Worm (Caenorhabditis elegans) whole organism, young adult: ENCODE data around the gene T20G5.13.

ENCODE experiments used
- B0019.2 ChIP-seq: fragments of 200-800 bp; sonication (Bioruptor generic); conservative IDR thresholded peaks from 2 replicates; pipeline ENCODE4 v1.3.6; 2022; ENCODE audit warnings: missing genetic modification reagents, missing genetic modification characterization, missing compliant biosample characterization
- B0261.1 ChIP-seq: sonication (generic microtip); optimal IDR thresholded peaks from 2 replicates; lab custom pipeline; 2016; ENCODE audit warnings: mild to moderate bottlenecking, missing genetic modification characterization, moderate library complexity, missing compliant biosample characterization
- D2030.7 ChIP-seq: fragments of 200-800 bp; sonication (Bioruptor generic); IDR thresholded peaks from 2 replicates; pipeline ENCODE4 v1.3.6; 2022; ENCODE audit warnings: missing genetic modification reagents, missing genetic modification characterization, missing compliant biosample characterization
- F22D6.2 ChIP-seq: sonication (generic microtip); optimal IDR thresholded peaks from 2 replicates; lab custom pipeline; 2016; ENCODE audit warnings: mild to moderate bottlenecking, missing genetic modification characterization, missing compliant biosample characterization
- F49E8.2 ChIP-seq: sonication (generic microtip); optimal IDR thresholded peaks from 3 replicates; lab custom pipeline; 2017; ENCODE audit warnings: missing genetic modification characterization, mild to moderate bottlenecking, missing compliant biosample characterization, antibody characterized with exemption, moderate library complexity; ENCODE audit not compliant: insufficient read depth
- T07F8.4 ChIP-seq: sonication (generic microtip); optimal IDR thresholded peaks from 2 replicates; lab custom pipeline; 2016; ENCODE audit warnings: mild to moderate bottlenecking, missing genetic modification characterization, moderate library complexity, missing compliant biosample characterization
- T26A5.8 ChIP-seq: sonication (generic microtip); optimal IDR thresholded peaks from 2 replicates; lab custom pipeline; 2016; ENCODE audit warnings: missing genetic modification characterization, missing compliant biosample characterization
- Y53G8AR.9 ChIP-seq: fragments of 200-800 bp; sonication (Bioruptor generic); conservative IDR thresholded peaks from 2 replicates; pipeline ENCODE4 v1.3.6; 2022; ENCODE audit warnings: missing genetic modification reagents, missing genetic modification characterization, missing compliant biosample characterization
- Y56A3A.18 ChIP-seq: fragments of 200-800 bp; sonication (Bioruptor generic); IDR thresholded peaks from 2 replicates; pipeline ENCODE4 v1.3.6; 2022; ENCODE audit warnings: missing genetic modification reagents, missing genetic modification characterization, missing compliant biosample characterization
- ama-1 ChIP-seq, 3 experiments: fragments of 150-350 bp in 1 of 3; sonication (generic microtip) in 2 of 3; optimal IDR thresholded peaks; 2 replicates each; lab custom pipeline; 2014 to 2018; ENCODE audit warnings: missing biosample characterization in 2 of 3, missing genetic modification characterization in 2 of 3, missing genetic modification reagents in 2 of 3
- aptf-2 ChIP-seq: fragments of 200-800 bp; sonication (Bioruptor generic); conservative IDR thresholded peaks from 2 replicates; pipeline ENCODE4 v1.3.6; 2022; ENCODE audit warnings: missing genetic modification reagents, missing genetic modification characterization, missing compliant biosample characterization
- attf-3 ChIP-seq: fragments of 200-800 bp; sonication (Bioruptor generic); conservative IDR thresholded peaks from 2 replicates; pipeline ENCODE4 v1.3.6; 2022; ENCODE audit warnings: missing genetic modification reagents, missing genetic modification characterization, missing compliant biosample characterization
- attf-5 ChIP-seq: fragments of 200-800 bp; sonication (Bioruptor generic); optimal IDR thresholded peaks from 2 replicates; lab custom pipeline; 2018; ENCODE audit warnings: mild to moderate bottlenecking, missing genetic modification characterization, missing compliant biosample characterization
- attf-6 ChIP-seq: fragments of 200-800 bp; sonication (Bioruptor generic); IDR thresholded peaks from 2 replicates; pipeline ENCODE4 v1.3.6; 2022; ENCODE audit warnings: missing genetic modification reagents, missing genetic modification characterization, missing compliant biosample characterization
- ccch-3 ChIP-seq: fragments of 200-800 bp; sonication (Bioruptor generic); optimal IDR thresholded peaks from 2 replicates; lab custom pipeline; 2018; ENCODE audit warnings: mild to moderate bottlenecking, missing genetic modification characterization, missing compliant biosample characterization
- cebp-1 ChIP-seq, 2 experiments: fragments of 200-800 bp in 1 of 2; sonication (Bioruptor generic) in 1 of 2; sonication (generic microtip) in 1 of 2; IDR thresholded peaks in 1 of 2; optimal IDR thresholded peaks in 1 of 2; 2 replicates each; pipeline versions ENCODE4 v1.3.6 to Lab custom; 2017 to 2022; ENCODE audit warnings: missing compliant biosample characterization in 2 of 2, missing genetic modification characterization in 2 of 2, mild to moderate bottlenecking in 1 of 2, missing genetic modification reagents in 1 of 2, moderate library complexity in 1 of 2
- ceh-100 ChIP-seq: fragments of 200-800 bp; sonication (Bioruptor generic); IDR thresholded peaks from 2 replicates; pipeline ENCODE4 v1.3.6; 2022; ENCODE audit warnings: missing genetic modification reagents, missing genetic modification characterization, missing compliant biosample characterization
- ceh-27 ChIP-seq: fragments of 200-800 bp; sonication (Bioruptor generic); optimal IDR thresholded peaks from 2 replicates; lab custom pipeline; 2018; ENCODE audit warnings: mild to moderate bottlenecking, missing genetic modification characterization, moderate library complexity, missing compliant biosample characterization
- ceh-58 ChIP-seq: fragments of 200-800 bp; sonication (Bioruptor generic); IDR thresholded peaks from 2 replicates; pipeline ENCODE4 v1.3.6; 2022; ENCODE audit warnings: missing genetic modification characterization, missing compliant biosample characterization
- ceh-79 ChIP-seq: sonication (generic microtip); optimal IDR thresholded peaks from 2 replicates; lab custom pipeline; 2017; ENCODE audit warnings: mild to moderate bottlenecking, missing genetic modification characterization, missing compliant biosample characterization
- ceh-91 ChIP-seq: fragments of 200-800 bp; sonication (Bioruptor generic); IDR thresholded peaks from 2 replicates; pipeline ENCODE4 v1.3.6; 2022; ENCODE audit warnings: missing genetic modification reagents, missing genetic modification characterization, missing compliant biosample characterization
- chd-7 ChIP-seq: sonication (generic microtip); optimal IDR thresholded peaks from 2 replicates; lab custom pipeline; 2016; ENCODE audit warnings: mild to moderate bottlenecking, missing genetic modification characterization, moderate library complexity, missing compliant biosample characterization
- die-1 ChIP-seq: sonication (generic microtip); optimal IDR thresholded peaks from 2 replicates; lab custom pipeline; 2016; ENCODE audit warnings: missing genotype, mild to moderate bottlenecking, missing genetic modification characterization, missing compliant biosample characterization
- dpff-1 ChIP-seq: sonication (generic microtip); optimal IDR thresholded peaks from 2 replicates; lab custom pipeline; 2017; ENCODE audit warnings: mild to moderate bottlenecking, missing genetic modification characterization, missing compliant biosample characterization
- efl-1 ChIP-seq: fragments of 150-350 bp; optimal IDR thresholded peaks from 2 replicates; lab custom pipeline; 2014; ENCODE audit warnings: missing biosample characterization, missing genetic modification reagents, missing genetic modification characterization
- ets-4 ChIP-seq: fragments of 200-800 bp; sonication (Bioruptor generic); optimal IDR thresholded peaks from 2 replicates; lab custom pipeline; 2018; ENCODE audit warnings: mild to moderate bottlenecking, missing genetic modification characterization, missing compliant biosample characterization
- hlh-26 ChIP-seq: fragments of 200-800 bp; sonication (Bioruptor generic); conservative IDR thresholded peaks from 2 replicates; pipeline ENCODE4 v1.3.6; 2022; ENCODE audit warnings: missing genetic modification reagents, missing genetic modification characterization, missing compliant biosample characterization
- hmg-20 ChIP-seq: fragments of 200-800 bp; sonication (Bioruptor generic); IDR thresholded peaks from 2 replicates; pipeline ENCODE4 v1.3.6; 2022; ENCODE audit warnings: missing genetic modification reagents, missing genetic modification characterization, missing compliant biosample characterization
- hsf-1 ChIP-seq: fragments of 200-800 bp; sonication (Bioruptor generic); IDR thresholded peaks from 2 replicates; pipeline ENCODE4 v1.3.6; 2022; ENCODE audit warnings: missing genetic modification reagents, missing genetic modification characterization, missing compliant biosample characterization
- let-607 ChIP-seq, 2 experiments: fragments of 200-800 bp in 1 of 2; sonication (Bioruptor generic) in 1 of 2; sonication (generic microtip) in 1 of 2; optimal IDR thresholded peaks; 2 replicates each; lab custom pipeline; 2016 to 2018; ENCODE audit warnings: mild to moderate bottlenecking in 2 of 2, missing compliant biosample characterization in 2 of 2, missing genetic modification characterization in 2 of 2, moderate library complexity in 2 of 2, missing genotype in 1 of 2
- lin-35 ChIP-seq, 3 experiments: fragments of 150-350 bp in 2 of 3; sonication (generic microtip) in 1 of 3; optimal IDR thresholded peaks; 2 replicates each; lab custom pipeline; 2014 to 2018; ENCODE audit warnings: missing biosample characterization in 3 of 3, missing genetic modification characterization in 3 of 3, missing genetic modification reagents in 3 of 3
- lin-54 ChIP-seq: fragments of 200-800 bp; sonication (Bioruptor generic); optimal IDR thresholded peaks from 2 replicates; lab custom pipeline; 2018; ENCODE audit warnings: mild to moderate bottlenecking, missing genetic modification characterization, missing compliant biosample characterization
- lsy-27 ChIP-seq: sonication (generic microtip); optimal IDR thresholded peaks from 2 replicates; lab custom pipeline; 2017; ENCODE audit warnings: missing genetic modification characterization, mild to moderate bottlenecking, missing compliant biosample characterization, antibody characterized with exemption, missing genotype, borderline replicate concordance; ENCODE audit not compliant: insufficient read depth
- madf-3 ChIP-seq: fragments of 200-800 bp; sonication (Bioruptor generic); IDR thresholded peaks from 2 replicates; pipeline ENCODE4 v1.3.6; 2022; ENCODE audit warnings: missing genetic modification reagents, missing genetic modification characterization, missing compliant biosample characterization
- nhr-27 ChIP-seq: fragments of 200-800 bp; sonication (Bioruptor generic); optimal IDR thresholded peaks from 2 replicates; lab custom pipeline; 2018; ENCODE audit warnings: mild to moderate bottlenecking, missing genetic modification characterization, moderate library complexity, missing compliant biosample characterization
- rcor-1 ChIP-seq: fragments of 200-800 bp; sonication (Bioruptor generic); IDR thresholded peaks from 2 replicates; pipeline ENCODE4 v1.3.6; 2022; ENCODE audit warnings: missing genetic modification reagents, missing genetic modification characterization, missing compliant biosample characterization
- repo-1 ChIP-seq: sonication (generic microtip); optimal IDR thresholded peaks from 2 replicates; lab custom pipeline; 2017; ENCODE audit warnings: mild to moderate bottlenecking, missing genetic modification characterization, missing compliant biosample characterization
- sdz-38 ChIP-seq: sonication (generic microtip); optimal IDR thresholded peaks from 2 replicates; lab custom pipeline; 2016; ENCODE audit warnings: missing genotype, missing genetic modification characterization, missing compliant biosample characterization
- sptf-2 ChIP-seq: fragments of 200-800 bp; sonication (Bioruptor generic); optimal IDR thresholded peaks from 2 replicates; lab custom pipeline; 2018; ENCODE audit warnings: mild to moderate bottlenecking, missing genetic modification characterization, missing compliant biosample characterization
- tbx-9 ChIP-seq: sonication (generic microtip); optimal IDR thresholded peaks from 2 replicates; lab custom pipeline; 2016; ENCODE audit warnings: borderline replicate concordance, missing genetic modification characterization, inconsistent platforms, missing compliant biosample characterization
- unc-130 ChIP-seq: sonication (generic microtip); optimal IDR thresholded peaks from 2 replicates; lab custom pipeline; 2016; ENCODE audit warnings: missing genetic modification reagents, missing genetic modification characterization, missing compliant biosample characterization
- unc-62 ChIP-seq: fragments of 150-350 bp; optimal IDR thresholded peaks from 2 replicates; lab custom pipeline; 2014; ENCODE audit warnings: missing biosample characterization, missing genetic modification reagents, missing genetic modification characterization
- xnd-1 ChIP-seq: sonication (generic microtip); optimal IDR thresholded peaks from 2 replicates; lab custom pipeline; 2016; ENCODE audit warnings: missing genotype, missing genetic modification reagents, missing genetic modification characterization, missing compliant biosample characterization
- ztf-22 ChIP-seq: fragments of 200-800 bp; sonication (Bioruptor generic); optimal IDR thresholded peaks from 2 replicates; lab custom pipeline; 2018; ENCODE audit warnings: mild to moderate bottlenecking, missing genetic modification characterization, moderate library complexity, missing compliant biosample characterization
- ztf-28 ChIP-seq: fragments of 200-800 bp; sonication (Bioruptor generic); IDR thresholded peaks from 2 replicates; pipeline ENCODE4 v1.3.6; 2022; ENCODE audit warnings: missing genetic modification reagents, missing genetic modification characterization, missing compliant biosample characterization

T20G5.13 gene

DNA sequence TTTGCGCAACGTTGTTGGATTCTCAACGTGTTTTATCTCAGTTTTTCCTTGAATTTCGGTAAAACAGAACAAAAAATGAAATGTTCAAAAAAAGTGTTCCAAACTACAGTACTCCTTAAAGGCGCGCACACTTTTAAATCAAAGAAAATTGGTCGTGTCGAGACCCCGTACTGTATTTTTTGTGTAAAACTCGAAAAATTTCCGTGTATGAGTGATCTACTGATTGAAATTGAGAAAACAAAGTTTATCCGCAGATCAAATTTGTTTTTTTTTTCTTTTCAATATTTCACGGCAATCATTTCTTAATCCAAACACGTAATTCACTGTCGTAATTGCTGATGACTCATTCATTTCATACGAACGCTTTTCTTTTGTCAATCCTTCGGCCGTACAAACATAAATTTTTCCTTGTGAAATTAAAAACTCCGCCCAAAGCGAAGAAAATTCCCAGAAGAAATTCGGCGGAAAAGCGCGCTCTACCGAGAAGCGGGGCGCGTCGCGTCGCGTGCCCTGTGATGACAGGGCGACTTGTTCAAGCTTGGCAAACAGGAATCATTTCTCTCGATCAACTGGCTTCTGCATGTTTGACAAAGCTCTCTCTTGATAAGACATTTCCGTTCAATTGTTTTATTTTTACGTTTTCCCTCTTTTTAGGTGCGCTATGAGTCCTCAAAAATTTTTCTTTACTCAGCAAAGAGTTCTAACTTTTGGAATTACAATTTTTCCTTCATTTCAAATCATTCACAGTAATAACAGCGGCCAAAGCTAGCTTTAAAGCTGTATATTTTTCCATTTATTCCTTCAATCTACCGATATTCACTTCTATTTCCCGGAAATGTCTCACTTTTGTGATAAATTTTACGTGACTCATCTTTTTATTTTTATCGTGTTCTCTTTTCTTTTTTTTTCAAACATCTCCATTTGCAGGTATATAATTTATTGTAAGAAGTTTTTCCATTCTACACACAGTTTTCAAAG is 2.0 kb upstream of the T20G5.13 start, which contains the start of gene chc-1:
Gene chc-1, plus strand, starts transcription at position 928 of the 978 bp plus-strand sequence.
- TF ChIP-seq efl-1 (GFP tag; lab: Kevin White, UChicago) (peak; percentile 78), ceh-58 (no peak), lin-35 (GFP tag; optimal IDR thresholded peaks at IDR 0.05; lab: Kevin White, UChicago) (no peak), Y56A3A.18 (GFP tag; lab: Robert Waterston, UW) (no peak), tbx-9 (no peak), unc-62 (GFP tag; lab: Kevin White, UChicago) (no peak), hmg-20 (GFP tag; lab: Robert Waterston, UW) (no peak), T26A5.8 (no peak), ztf-22 (GFP tag; lab: Kevin White, UChicago) (no peak), repo-1 (no peak), ceh-79 (no peak), Y53G8AR.9 (GFP tag; lab: Robert Waterston, UW) (no peak), hlh-26 (GFP tag; lab: Robert Waterston, UW) (no peak), ama-1 (optimal IDR thresholded peaks at IDR 0.05; lab: Kevin White, UChicago) (no peak), ama-1 (GFP tag; optimal IDR thresholded peaks at IDR 0.05; lab: Kevin White, UChicago) (no peak), dpff-1 (tag; lab: Kevin White, UChicago) (no peak), T07F8.4 (no peak), ceh-91 (peak; percentile 80; the same call in 1 of the 2 replicates), attf-6 (no peak), let-607 (tag; optimal IDR thresholded peaks at IDR 0.05; lab: Kevin White, UChicago) (peak in 1 of 2 experiments; percentile 41), F22D6.2 (tag; lab: Kevin White, UChicago) (no peak), xnd-1 (tag; lab: Kevin White, UChicago) (peak; percentile 47), attf-5 (GFP tag; lab: Kevin White, UChicago) (peak; percentile 33), D2030.7 (GFP tag; lab: Robert Waterston, UW) (peak; percentile 40; the same call in 1 of the 2 replicates), F49E8.2 (tag; lab: Kevin White, UChicago) (no peak), ceh-100 (GFP tag; lab: Robert Waterston, UW) (no peak), B0261.1 (tag; lab: Kevin White, UChicago) (no peak), attf-3 (GFP tag; lab: Robert Waterston, UW) (no peak), sdz-38 (no peak), ceh-27 (GFP tag; lab: Kevin White, UChicago) (no peak), aptf-2 (GFP tag; lab: Robert Waterston, UW) (peak; percentile 72), die-1 (tag; lab: Kevin White, UChicago) (no peak), rcor-1 (no peak), lin-54 (no peak), B0019.2 (GFP tag; lab: Robert Waterston, UW) (no peak), chd-7 (tag; lab: Kevin White, UChicago) (no peak), ets-4 (GFP tag; lab: Kevin White, UChicago) (no peak), ztf-28 (GFP tag; lab: Robert Waterston, UW) (no peak), sptf-2 (GFP tag; lab: Kevin White, UChicago) (no peak), unc-130 (GFP tag; lab: Kevin White, UChicago) (no peak), ccch-3 (no peak), nhr-27 (no peak), cebp-1 (GFP tag; IDR thresholded peaks at IDR 0.05; lab: Robert Waterston, UW) (no peak), cebp-1 (tag; optimal IDR thresholded peaks at IDR 0.05; lab: Kevin White, UChicago) (peak; percentile 16), lsy-27 (no peak), madf-3 (peak; percentile 89), hsf-1 (GFP tag; lab: Robert Waterston, UW) (no peak)
